Worm (Caenorhabditis elegans) whole organism, L2 larva: ENCODE measurements around the gene F59B10.4.

ENCODE experiments used
- R02D3.7 ChIP-seq: fragments of 150-350 bp; optimal IDR thresholded peaks from 2 replicates; lab custom pipeline; 2014; ENCODE audit warnings: missing biosample characterization, missing genetic modification characterization
- aly-2 ChIP-seq: fragments of 150-350 bp; optimal IDR thresholded peaks from 2 replicates; lab custom pipeline; 2014; ENCODE audit warnings: missing biosample characterization, missing genetic modification characterization
- ama-1 ChIP-seq: fragments of 150-350 bp; optimal IDR thresholded peaks from 2 replicates; lab custom pipeline; 2018; ENCODE audit warnings: inconsistent platforms
- fos-1 ChIP-seq: fragments of 150-350 bp; optimal IDR thresholded peaks from 2 replicates; lab custom pipeline; 2014; ENCODE audit warnings: missing biosample characterization, missing genetic modification characterization
- lin-13 ChIP-seq: fragments of 150-350 bp; optimal IDR thresholded peaks from 2 replicates; lab custom pipeline; 2014; ENCODE audit warnings: missing biosample characterization, missing genetic modification reagents, missing genetic modification characterization
- mbf-1 ChIP-seq: sonication (generic microtip); optimal IDR thresholded peaks from 2 replicates; lab custom pipeline; 2017; ENCODE audit warnings: missing biosample characterization, missing genetic modification characterization
- nhr-11 ChIP-seq: fragments of 150-350 bp; optimal IDR thresholded peaks from 2 replicates; lab custom pipeline; 2014; ENCODE audit warnings: missing biosample characterization, missing genetic modification characterization
- skn-1 ChIP-seq: sonication (generic microtip); optimal IDR thresholded peaks from 2 replicates; lab custom pipeline; 2017; ENCODE audit warnings: missing biosample characterization, missing genetic modification characterization
- snpc-4 ChIP-seq: fragments of 150-350 bp; optimal IDR thresholded peaks from 2 replicates; lab custom pipeline; 2014; ENCODE audit warnings: missing biosample characterization, missing genetic modification characterization
- ztf-4 ChIP-seq: fragments of 150-350 bp; optimal IDR thresholded peaks from 2 replicates; lab custom pipeline; 2014; ENCODE audit warnings: missing biosample characterization, missing genetic modification characterization

DNA sequence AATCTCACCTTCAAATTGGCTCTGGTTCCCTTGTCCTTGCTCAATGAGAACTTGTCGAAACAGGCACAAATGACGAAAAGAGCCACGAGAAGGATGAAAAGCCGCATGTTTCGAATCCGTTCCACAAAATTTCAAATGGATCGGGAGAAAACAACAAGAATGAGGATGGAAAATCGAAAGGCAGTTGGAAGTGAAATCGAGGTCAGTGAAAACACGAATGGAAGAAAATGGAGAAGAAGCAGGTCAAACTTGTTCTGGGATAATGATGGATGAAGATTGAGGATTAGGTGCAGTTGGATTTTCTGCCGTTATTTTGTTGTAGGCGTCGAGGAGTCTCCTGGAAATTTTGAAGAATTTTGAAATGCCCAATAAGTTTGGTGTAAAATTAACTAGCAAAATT, 4.1 kb upstream of the F59B10.4 start:
- no peak for TF ChIP-seq skn-1
- TF ChIP-seq fos-1, result no peak
- no peak for TF ChIP-seq ztf-4 (tag; lab: Kevin White, UChicago)
- TF ChIP-seq snpc-4, result no peak
- no peak for TF ChIP-seq ama-1 (lab: Kevin White, UChicago)
- no peak for TF ChIP-seq mbf-1 (tag; lab: Kevin White, UChicago)
- TF ChIP-seq nhr-11 (tag; lab: Kevin White, UChicago), result no peak
- no peak for TF ChIP-seq R02D3.7 (tag; lab: Kevin White, UChicago)
- TF ChIP-seq lin-13 (GFP tag; lab: Kevin White, UChicago), result no peak
- no peak for TF ChIP-seq aly-2 (tag; lab: Kevin White, UChicago)
